Worm (Caenorhabditis elegans) whole organism, L2 larva: Measurements from ENCODE around the gene Y42A5A.5.

Experiments used
- alr-1 ChIP-seq: fragments of 150-350 bp; optimal IDR thresholded peaks from 2 replicates; lab custom pipeline; 2014; ENCODE audit warnings: missing biosample characterization, missing genetic modification characterization
- aly-2 ChIP-seq: fragments of 150-350 bp; optimal IDR thresholded peaks from 2 replicates; lab custom pipeline; 2014; ENCODE audit warnings: missing biosample characterization, missing genetic modification characterization
- ama-1 ChIP-seq: fragments of 150-350 bp; optimal IDR thresholded peaks from 2 replicates; lab custom pipeline; 2018; ENCODE audit warnings: inconsistent platforms
- egl-27 ChIP-seq: sonication (generic microtip); optimal IDR thresholded peaks from 3 replicates; lab custom pipeline; 2017; ENCODE audit warnings: missing biosample characterization, missing genetic modification reagents, missing genetic modification characterization
- elt-3 ChIP-seq: sonication (generic microtip); optimal IDR thresholded peaks from 2 replicates; lab custom pipeline; 2017; ENCODE audit warnings: missing biosample characterization, missing genetic modification characterization
- fos-1 ChIP-seq: fragments of 150-350 bp; optimal IDR thresholded peaks from 2 replicates; lab custom pipeline; 2014; ENCODE audit warnings: missing biosample characterization, missing genetic modification characterization
- mdl-1 ChIP-seq, 2 experiments: fragments of 150-350 bp in 1 of 2; sonication (generic microtip) in 1 of 2; optimal IDR thresholded peaks; 2 replicates each; lab custom pipeline; 2017; ENCODE audit warnings: missing biosample characterization in 2 of 2, missing genetic modification characterization in 2 of 2
- nhr-10 ChIP-seq: sonication (generic microtip); optimal IDR thresholded peaks from 2 replicates; lab custom pipeline; 2017; ENCODE audit warnings: missing biosample characterization, missing genetic modification characterization
- nhr-11 ChIP-seq: fragments of 150-350 bp; optimal IDR thresholded peaks from 2 replicates; lab custom pipeline; 2014; ENCODE audit warnings: missing biosample characterization, missing genetic modification characterization
- skn-1 ChIP-seq: sonication (generic microtip); optimal IDR thresholded peaks from 2 replicates; lab custom pipeline; 2017; ENCODE audit warnings: missing biosample characterization, missing genetic modification characterization
- snpc-4 ChIP-seq: fragments of 150-350 bp; optimal IDR thresholded peaks from 2 replicates; lab custom pipeline; 2014; ENCODE audit warnings: missing biosample characterization, missing genetic modification characterization
- unc-39 ChIP-seq: fragments of 150-350 bp; optimal IDR thresholded peaks from 2 replicates; lab custom pipeline; 2014; ENCODE audit warnings: missing biosample characterization, missing genetic modification characterization
- ztf-11 ChIP-seq: sonication (generic microtip); optimal IDR thresholded peaks from 2 replicates; lab custom pipeline; 2017; ENCODE audit warnings: missing biosample characterization, missing genetic modification characterization

ce11 chrV:11134296-11134695 is 24.7 kb upstream of the Y42A5A.5 start, which contains the start of gene glb-3:
- TF ChIP-seq ama-1 (no peak), unc-39 (tag; lab: Kevin White, UChicago) (no peak), ztf-11 (no peak), snpc-4 (no peak), mdl-1 (tag; optimal IDR thresholded peaks at IDR 0.05; lab: Kevin White, UChicago) (no peak), elt-3 (tag; lab: Kevin White, UChicago) (no peak), alr-1 (tag; lab: Kevin White, UChicago) (no peak), nhr-10 (tag; lab: Kevin White, UChicago) (no peak), aly-2 (no peak), fos-1 (tag; lab: Kevin White, UChicago) (no peak), nhr-11 (no peak), egl-27 (tag; lab: Kevin White, UChicago) (no peak), skn-1 (no peak)
